Worm (Caenorhabditis elegans) whole organism, L1 larva: ENCODE results near the gene T05C12.8.

Experiments
- C04F5.9 ChIP-seq: sonication (generic microtip); optimal IDR thresholded peaks from 2 replicates; lab custom pipeline; 2016; ENCODE audit warnings: missing genetic modification characterization, missing compliant biosample characterization
- C16A3.4 ChIP-seq: fragments of 150-350 bp; optimal IDR thresholded peaks from 2 replicates; lab custom pipeline; 2014; ENCODE audit warnings: missing biosample characterization, missing genetic modification characterization
- aha-1 ChIP-seq: fragments of 150-350 bp; optimal IDR thresholded peaks from 2 replicates; lab custom pipeline; 2014; ENCODE audit warnings: missing biosample characterization, missing genetic modification characterization
- alr-1 ChIP-seq: fragments of 200-800 bp; sonication (Bioruptor generic); optimal IDR thresholded peaks from 2 replicates; lab custom pipeline; 2018; ENCODE audit warnings: borderline replicate concordance, mild to moderate bottlenecking, missing genetic modification characterization, missing compliant biosample characterization
- aly-2 ChIP-seq: fragments of 150-350 bp; optimal IDR thresholded peaks from 2 replicates; lab custom pipeline; 2014; ENCODE audit warnings: missing biosample characterization, missing genetic modification characterization
- ama-1 ChIP-seq: fragments of 150-350 bp; optimal IDR thresholded peaks from 2 replicates; lab custom pipeline; 2014
- blmp-1 ChIP-seq: fragments of 150-350 bp; optimal IDR thresholded peaks from 2 replicates; lab custom pipeline; 2014; ENCODE audit warnings: missing biosample characterization, missing genetic modification characterization
- ceh-8 ChIP-seq: fragments of 200-800 bp; sonication (Bioruptor generic); optimal IDR thresholded peaks from 2 replicates; lab custom pipeline; 2018; ENCODE audit warnings: mild to moderate bottlenecking, missing genetic modification characterization, moderate library complexity, missing compliant biosample characterization
- ceh-82 ChIP-seq, 3 experiments: fragments of 150-350 bp in 1 of 3; sonication (generic microtip) in 2 of 3; optimal IDR thresholded peaks; 2 replicates each; lab custom pipeline; 2014 to 2017; ENCODE audit warnings: missing biosample characterization in 3 of 3, missing genetic modification characterization in 3 of 3
- ces-1 ChIP-seq: fragments of 150-350 bp; optimal IDR thresholded peaks from 2 replicates; lab custom pipeline; 2014; ENCODE audit warnings: missing biosample characterization, missing genetic modification reagents, missing genetic modification characterization
- egl-27 ChIP-seq, 2 experiments: fragments of 150-350 bp in 1 of 2; sonication (generic microtip); optimal IDR thresholded peaks; 3 replicates each; lab custom pipeline; 2017 to 2018; ENCODE audit warnings: missing biosample characterization in 2 of 2, missing genetic modification characterization in 2 of 2, missing genetic modification reagents in 2 of 2
- elt-3 ChIP-seq, 6 experiments: fragments of 150-350 bp in 1 of 6; sonication (generic microtip); optimal IDR thresholded peaks; 2 replicates each; lab custom pipeline; 2017 to 2018; ENCODE audit warnings: missing biosample characterization in 6 of 6, missing genetic modification characterization in 6 of 6, inconsistent platforms in 1 of 6
- fkh-8 ChIP-seq: sonication (generic microtip); optimal IDR thresholded peaks from 2 replicates; lab custom pipeline; 2016; ENCODE audit warnings: mild to moderate bottlenecking, missing genetic modification characterization, missing compliant biosample characterization
- fos-1 ChIP-seq: fragments of 150-350 bp; optimal IDR thresholded peaks from 2 replicates; lab custom pipeline; 2014; ENCODE audit warnings: missing biosample characterization, missing genetic modification characterization
- grh-1 ChIP-seq: fragments of 200-800 bp; sonication (Bioruptor generic); IDR thresholded peaks from 2 replicates; pipeline ENCODE4 v1.3.6; 2022; ENCODE audit warnings: missing genetic modification reagents, missing genetic modification characterization, missing compliant biosample characterization
- hlh-4 ChIP-seq: sonication (generic microtip); optimal IDR thresholded peaks from 2 replicates; lab custom pipeline; 2016; ENCODE audit warnings: mild to moderate bottlenecking, missing genetic modification characterization, missing compliant biosample characterization
- hpl-2 ChIP-seq: fragments of 150-350 bp; optimal IDR thresholded peaks from 2 replicates; lab custom pipeline; 2014; ENCODE audit warnings: missing biosample characterization, missing genetic modification reagents, missing genetic modification characterization
- irx-1 ChIP-seq: sonication (generic microtip); optimal IDR thresholded peaks from 2 replicates; lab custom pipeline; 2016; ENCODE audit warnings: missing genetic modification characterization, missing compliant biosample characterization
- jun-1 ChIP-seq: fragments of 150-350 bp; optimal IDR thresholded peaks from 2 replicates; lab custom pipeline; 2014; ENCODE audit warnings: missing biosample characterization, missing genetic modification reagents, missing genetic modification characterization
- lin-13 ChIP-seq: fragments of 150-350 bp; optimal IDR thresholded peaks from 2 replicates; lab custom pipeline; 2014; ENCODE audit warnings: missing biosample characterization, missing genetic modification reagents, missing genetic modification characterization
- lin-14 ChIP-seq: fragments of 200-800 bp; sonication (Bioruptor generic); optimal IDR thresholded peaks from 2 replicates; lab custom pipeline; 2018; ENCODE audit warnings: mild to moderate bottlenecking, missing genetic modification characterization, moderate library complexity, missing compliant biosample characterization
- lin-15B ChIP-seq: fragments of 150-350 bp; sonication (generic microtip); optimal IDR thresholded peaks from 3 replicates; lab custom pipeline; 2014; ENCODE audit warnings: missing biosample characterization, missing genetic modification characterization
- lin-35 ChIP-seq, 2 experiments: fragments of 150-350 bp; optimal IDR thresholded peaks; 2 replicates each; lab custom pipeline; 2014; ENCODE audit warnings: missing biosample characterization in 2 of 2, missing genetic modification characterization in 2 of 2, missing genetic modification reagents in 2 of 2
- lsy-2 ChIP-seq, 2 experiments: fragments of 150-350 bp; optimal IDR thresholded peaks; 2 replicates each; lab custom pipeline; 2014; ENCODE audit warnings: missing biosample characterization in 2 of 2, missing genetic modification characterization in 2 of 2
- mab-9 ChIP-seq: fragments of 200-800 bp; sonication (Bioruptor generic); IDR thresholded peaks from 2 replicates; pipeline ENCODE4 v1.3.6; 2022; ENCODE audit warnings: missing genetic modification reagents, missing genetic modification characterization, missing compliant biosample characterization
- mep-1 ChIP-seq: fragments of 150-350 bp; optimal IDR thresholded peaks from 2 replicates; lab custom pipeline; 2014; ENCODE audit warnings: missing biosample characterization, missing genetic modification characterization
- nhr-12 ChIP-seq: sonication (generic microtip); optimal IDR thresholded peaks from 2 replicates; lab custom pipeline; 2017; ENCODE audit warnings: missing biosample characterization, missing genetic modification characterization
- nhr-19 ChIP-seq: fragments of 200-800 bp; sonication (Bioruptor generic); conservative IDR thresholded peaks from 2 replicates; pipeline ENCODE4 v1.3.6; 2022; ENCODE audit warnings: missing genetic modification characterization, missing compliant biosample characterization
- nhr-28 ChIP-seq: fragments of 150-350 bp; optimal IDR thresholded peaks from 2 replicates; lab custom pipeline; 2014; ENCODE audit warnings: missing biosample characterization, missing genetic modification characterization
- nhr-47 ChIP-seq: sonication (generic microtip); optimal IDR thresholded peaks from 2 replicates; lab custom pipeline; 2016; ENCODE audit warnings: mild to moderate bottlenecking, missing genetic modification characterization, moderate library complexity, missing compliant biosample characterization
- nhr-71 ChIP-seq: sonication (generic microtip); optimal IDR thresholded peaks from 2 replicates; lab custom pipeline; 2016; ENCODE audit warnings: mild to moderate bottlenecking, missing genetic modification characterization, moderate library complexity, missing compliant biosample characterization
- nhr-84 ChIP-seq: sonication (generic microtip); optimal IDR thresholded peaks from 2 replicates; lab custom pipeline; 2017; ENCODE audit warnings: missing biosample characterization, missing genetic modification characterization
- nhr-85 ChIP-seq: sonication (generic microtip); peaks from one replicate; lab custom pipeline; 2016; ENCODE audit warnings: missing genetic modification characterization, inconsistent platforms, missing compliant biosample characterization
- nhr-90 ChIP-seq: sonication (generic microtip); optimal IDR thresholded peaks from 2 replicates; lab custom pipeline; 2016; ENCODE audit warnings: mild to moderate bottlenecking, missing genetic modification characterization, missing compliant biosample characterization; ENCODE audit not compliant: poor library complexity
- pag-3 ChIP-seq: sonication (generic microtip); optimal IDR thresholded peaks from 2 replicates; lab custom pipeline; 2017; ENCODE audit warnings: missing genetic modification characterization, mild to moderate bottlenecking, missing compliant biosample characterization, antibody characterized with exemption, borderline replicate concordance; ENCODE audit not compliant: insufficient read depth
- pax-3 ChIP-seq: fragments of 200-800 bp; sonication (Bioruptor generic); optimal IDR thresholded peaks from 2 replicates; lab custom pipeline; 2018; ENCODE audit warnings: mild to moderate bottlenecking, missing genetic modification characterization, moderate library complexity, missing compliant biosample characterization
- pqm-1 ChIP-seq: sonication (generic microtip); optimal IDR thresholded peaks from 3 replicates; lab custom pipeline; 2017; ENCODE audit warnings: missing biosample characterization, missing genetic modification characterization
- snpc-4 ChIP-seq: fragments of 150-350 bp; optimal IDR thresholded peaks from 2 replicates; lab custom pipeline; 2014; ENCODE audit warnings: missing biosample characterization, missing genetic modification characterization
- snu-23 ChIP-seq: sonication (generic microtip); optimal IDR thresholded peaks from 2 replicates; lab custom pipeline; 2016; ENCODE audit warnings: missing genetic modification characterization, missing compliant biosample characterization
- sptf-1 ChIP-seq: fragments of 150-350 bp; optimal IDR thresholded peaks from 2 replicates; lab custom pipeline; 2014; ENCODE audit warnings: missing biosample characterization, missing genetic modification characterization
- swsn-7 ChIP-seq: sonication (generic microtip); optimal IDR thresholded peaks from 2 replicates; lab custom pipeline; 2016; ENCODE audit warnings: missing genetic modification characterization, missing compliant biosample characterization
- tbx-2 ChIP-seq: sonication (generic microtip); optimal IDR thresholded peaks from 2 replicates; lab custom pipeline; 2016; ENCODE audit warnings: missing genetic modification characterization, missing compliant biosample characterization
- unc-130 ChIP-seq: fragments of 150-350 bp; optimal IDR thresholded peaks from 2 replicates; lab custom pipeline; 2017; ENCODE audit warnings: missing biosample characterization, missing genetic modification characterization, inconsistent platforms
- unc-86 ChIP-seq: sonication (generic microtip); optimal IDR thresholded peaks from 2 replicates; lab custom pipeline; 2016; ENCODE audit warnings: missing genetic modification characterization, missing compliant biosample characterization
- vab-15 ChIP-seq: sonication (generic microtip); optimal IDR thresholded peaks from 2 replicates; lab custom pipeline; 2017; ENCODE audit warnings: missing genotype, mild to moderate bottlenecking, missing genetic modification characterization, missing compliant biosample characterization
- zip-4 ChIP-seq: fragments of 200-800 bp; sonication (Bioruptor generic); optimal IDR thresholded peaks from 2 replicates; lab custom pipeline; 2018; ENCODE audit warnings: mild to moderate bottlenecking, missing genetic modification characterization, moderate library complexity, missing compliant biosample characterization
- ztf-11 ChIP-seq, 2 experiments: sonication (generic microtip); optimal IDR thresholded peaks; 2 replicates each; lab custom pipeline; 2016 to 2017; ENCODE audit warnings: missing genetic modification characterization in 2 of 2, missing biosample characterization in 1 of 2, missing compliant biosample characterization in 1 of 2
- ztf-4 ChIP-seq: fragments of 150-350 bp; optimal IDR thresholded peaks from 2 replicates; lab custom pipeline; 2014; ENCODE audit warnings: missing biosample characterization, missing genetic modification characterization

The T05C12.8 gene

ce11 chrII:8143278-8143931 is 47.0 kb downstream of the T05C12.8 start, which contains the start of the genes ints-11 and rpl-10 (continued):
- TF ChIP-seq nhr-19 (GFP tag; lab: Robert Waterston, UW) (0 out of 2 replicates have a peak, but pooled peaks have one; percentile 23), lin-14 (GFP tag; lab: Kevin White, UChicago) (no peak), ztf-11 (tag; optimal IDR thresholded peaks at IDR 0.05; lab: Kevin White, UChicago) (no peak), nhr-84 (no peak), swsn-7 (tag; lab: Kevin White, UChicago) (peak; percentile 29), fos-1 (tag; lab: Kevin White, UChicago) (no peak), jun-1 (tag; lab: Kevin White, UChicago) (no peak), ceh-8 (no peak), C04F5.9 (peak; percentile 41), unc-130 (tag; lab: Kevin White, UChicago) (peak; percentile 58), egl-27 (tag; optimal IDR thresholded peaks at IDR 0.05; lab: Kevin White, UChicago) (no peak), lin-15B (tag; lab: Kevin White, UChicago) (peak; percentile 43), lsy-2 (tag; optimal IDR thresholded peaks at IDR 0.05; lab: Kevin White, UChicago) (peak; percentile 89 to 98), alr-1 (tag; lab: Kevin White, UChicago) (no peak), ceh-82 (tag; optimal IDR thresholded peaks at IDR 0.05; lab: Kevin White, UChicago) (peak in 2 of 3 experiments; percentile 28 to 63), ces-1 (GFP tag; lab: Kevin White, UChicago) (no peak), lin-13 (peak; percentile 12), hpl-2 (GFP tag; lab: Kevin White, UChicago) (no peak), pag-3 (no peak), ama-1 (lab: Kevin White, UChicago) (no peak), zip-4 (no peak), nhr-28 (tag; lab: Kevin White, UChicago) (no peak), C16A3.4 (tag; lab: Kevin White, UChicago) (peak; percentile 59), nhr-71 (tag; lab: Kevin White, UChicago) (peak; percentile 65), pqm-1 (no peak), ztf-4 (tag; lab: Kevin White, UChicago) (no peak), sptf-1 (tag; lab: Kevin White, UChicago) (no peak), snu-23 (peak; percentile 73), vab-15 (no peak), mep-1 (tag; lab: Kevin White, UChicago) (peak; percentile 72), pax-3 (tag; lab: Kevin White, UChicago) (no peak), hlh-4 (no peak), snpc-4 (tag; lab: Kevin White, UChicago) (no peak), fkh-8 (tag; lab: Kevin White, UChicago) (no peak), irx-1 (tag; lab: Kevin White, UChicago) (no peak), mab-9 (GFP tag; lab: Robert Waterston, UW) (no peak), aha-1 (tag; lab: Kevin White, UChicago) (no peak), unc-86 (tag; lab: Kevin White, UChicago) (no peak), elt-3 (tag; optimal IDR thresholded peaks at IDR 0.05; lab: Kevin White, UChicago) (peak in 1 of 6 experiments; percentile 33), lin-35 (GFP tag; optimal IDR thresholded peaks at IDR 0.05; lab: Kevin White, UChicago) (peak; percentile 79 to 83), grh-1 (GFP tag; lab: Robert Waterston, UW) (no peak), nhr-90 (tag; lab: Kevin White, UChicago) (no peak), nhr-85 (tag; lab: Kevin White, UChicago) (peak; percentile 72), tbx-2 (peak; percentile 19), nhr-12 (tag; lab: Kevin White, UChicago) (no peak), blmp-1 (tag; lab: Kevin White, UChicago) (peak; percentile 66), aly-2 (no peak), nhr-47 (peak; percentile 41)
